Fruit fly (Drosophila melanogaster) whole organism, prepupa: ENCODE measurements around the gene Trs20.

Source experiments
- Blimp-1 ChIP-seq: fragments of 200-800 bp; sonication (Bioruptor generic); optimal IDR thresholded peaks from 3 replicates; lab custom pipeline; 2017; ENCODE audit warnings: missing biosample characterization, missing genetic modification characterization, mild to moderate bottlenecking, moderate library complexity, missing genetic modification reagents
- CG10631 ChIP-seq: fragments of 200-800 bp; sonication (Bioruptor generic); optimal IDR thresholded peaks from 2 replicates; lab custom pipeline; 2016; ENCODE audit warnings: missing biosample characterization, missing genetic modification characterization
- CG10669 ChIP-seq: fragments of 200-800 bp; sonication (Bioruptor generic); optimal IDR thresholded peaks from 3 replicates; lab custom pipeline; 2018; ENCODE audit warnings: missing biosample characterization, mild to moderate bottlenecking, missing genetic modification characterization, moderate library complexity
- CG11294 ChIP-seq: fragments of 200-800 bp; sonication (Bioruptor generic); IDR thresholded peaks from 2 replicates; pipeline ENCODE4 v1.3.6; 2022; ENCODE audit warnings: missing biosample characterization, missing genetic modification characterization
- CG11762 ChIP-seq: fragments of 200-800 bp; sonication (Bioruptor generic); optimal IDR thresholded peaks from 3 replicates; lab custom pipeline; 2016; ENCODE audit warnings: missing biosample characterization, missing genetic modification characterization; ENCODE audit not compliant: insufficient read depth
- CG11902 ChIP-seq: fragments of 200-800 bp; sonication (Bioruptor generic); optimal IDR thresholded peaks from 3 replicates; lab custom pipeline; 2016; ENCODE audit warnings: missing biosample characterization, missing genetic modification characterization
- CG15336 ChIP-seq: fragments of 200-800 bp; sonication (Bioruptor generic); IDR thresholded peaks from 2 replicates; pipeline ENCODE4 v1.3.6; 2022; ENCODE audit warnings: missing biosample characterization, missing genetic modification characterization
- CG1621 ChIP-seq: fragments of 200-800 bp; sonication (Bioruptor generic); optimal IDR thresholded peaks from 3 replicates; lab custom pipeline; 2018; ENCODE audit warnings: missing biosample characterization, mild to moderate bottlenecking, missing genetic modification characterization
- CG16779 ChIP-seq: fragments of 200-800 bp; sonication (Bioruptor generic); optimal IDR thresholded peaks from 3 replicates; lab custom pipeline; 2017; ENCODE audit warnings: missing biosample characterization, mild to moderate bottlenecking, missing genetic modification characterization
- CG3032 ChIP-seq: fragments of 200-800 bp; optimal IDR thresholded peaks from 2 replicates; lab custom pipeline; 2019; ENCODE audit warnings: missing biosample characterization, mild to moderate bottlenecking, missing genetic modification characterization, moderate library complexity
- CG31627 ChIP-seq: fragments of 200-800 bp; sonication (Bioruptor generic); optimal IDR thresholded peaks from 3 replicates; lab custom pipeline; 2016; ENCODE audit warnings: missing biosample characterization, missing genetic modification characterization
- CG32006 ChIP-seq: fragments of 200-800 bp; sonication (Bioruptor generic); optimal IDR thresholded peaks from 3 replicates; lab custom pipeline; 2017; ENCODE audit warnings: missing biosample characterization, mild to moderate bottlenecking, missing genetic modification characterization
- CG34406 ChIP-seq: fragments of 200-800 bp; sonication (Bioruptor generic); optimal IDR thresholded peaks from 3 replicates; lab custom pipeline; 2016; ENCODE audit warnings: missing biosample characterization, missing genetic modification characterization
- CG3919 ChIP-seq: fragments of 200-800 bp; sonication (Bioruptor generic); optimal IDR thresholded peaks from 3 replicates; lab custom pipeline; 2016; ENCODE audit warnings: missing biosample characterization, missing genetic modification characterization
- CG4318 ChIP-seq: fragments of 200-800 bp; sonication (Bioruptor generic); optimal IDR thresholded peaks from 3 replicates; lab custom pipeline; 2017; ENCODE audit warnings: missing biosample characterization, mild to moderate bottlenecking, missing genetic modification characterization
- CG6163 ChIP-seq: fragments of 200-800 bp; sonication (Bioruptor generic); IDR thresholded peaks from 3 replicates; pipeline ENCODE4 v1.3.6; 2022; ENCODE audit warnings: missing biosample characterization, missing genetic modification characterization
- CG6276 ChIP-seq: fragments of 200-800 bp; sonication (Bioruptor generic); optimal IDR thresholded peaks from 2 replicates; lab custom pipeline; 2017; ENCODE audit warnings: missing biosample characterization, mild to moderate bottlenecking, missing genetic modification characterization
- CG6792 ChIP-seq: fragments of 200-800 bp; sonication (Bioruptor generic); optimal IDR thresholded peaks from 3 replicates; lab custom pipeline; 2016; ENCODE audit warnings: missing biosample characterization, missing genetic modification characterization
- CG6808 ChIP-seq: fragments of 200-800 bp; sonication (Bioruptor generic); optimal IDR thresholded peaks from 3 replicates; lab custom pipeline; 2017; ENCODE audit warnings: missing biosample characterization, missing genetic modification characterization, mild to moderate bottlenecking, moderate library complexity, missing genetic modification reagents
- CG6854 ChIP-seq: fragments of 200-800 bp; sonication (Bioruptor generic); optimal IDR thresholded peaks from 2 replicates; lab custom pipeline; 2017; ENCODE audit warnings: missing biosample characterization, mild to moderate bottlenecking, missing genetic modification characterization
- CG8119 ChIP-seq: fragments of 200-800 bp; sonication (Bioruptor generic); IDR thresholded peaks from 3 replicates; pipeline ENCODE4 v1.3.6; 2022; ENCODE audit warnings: missing biosample characterization, missing genetic modification characterization
- CG8319 ChIP-seq: fragments of 200-800 bp; sonication (Bioruptor generic); optimal IDR thresholded peaks from 3 replicates; lab custom pipeline; 2016; ENCODE audit warnings: missing biosample characterization, missing genetic modification characterization
- CG8632 ChIP-seq: fragments of 200-800 bp; sonication (Bioruptor generic); optimal IDR thresholded peaks from 3 replicates; lab custom pipeline; 2016; ENCODE audit warnings: missing biosample characterization, missing genetic modification characterization
- Eip75B ChIP-seq: fragments of 200-800 bp; sonication (Bioruptor generic); optimal IDR thresholded peaks from 3 replicates; lab custom pipeline; 2016; ENCODE audit warnings: missing biosample characterization, missing genetic modification characterization
- Eip93F ChIP-seq: fragments of 200-800 bp; sonication (Bioruptor generic); optimal IDR thresholded peaks from 2 replicates; lab custom pipeline; 2016; ENCODE audit warnings: missing biosample characterization, mild to moderate bottlenecking, missing genetic modification characterization
- Ets96B ChIP-seq: fragments of 200-800 bp; optimal IDR thresholded peaks from 2 replicates; lab custom pipeline; 2019; ENCODE audit warnings: missing biosample characterization, mild to moderate bottlenecking, missing genetic modification characterization, moderate library complexity
- Hr38 ChIP-seq: sonication (Bioruptor generic); optimal IDR thresholded peaks from 2 replicates; lab custom pipeline; 2016; ENCODE audit warnings: missing biosample characterization, missing genetic modification characterization
- Hr39 ChIP-seq: fragments of 200-800 bp; sonication (Bioruptor generic); optimal IDR thresholded peaks from 2 replicates; lab custom pipeline; 2016; ENCODE audit warnings: missing biosample characterization, missing genetic modification characterization
- Hr4 ChIP-seq: fragments of 200-800 bp; sonication (Bioruptor generic); optimal IDR thresholded peaks from 3 replicates; lab custom pipeline; 2016; ENCODE audit warnings: missing biosample characterization, missing genetic modification characterization
- Lpt ChIP-seq: fragments of 200-800 bp; sonication (Bioruptor generic); optimal IDR thresholded peaks from 3 replicates; lab custom pipeline; 2016; ENCODE audit warnings: missing biosample characterization, missing genetic modification characterization
- Met ChIP-seq: fragments of 200-800 bp; sonication (Bioruptor generic); optimal IDR thresholded peaks from 3 replicates; lab custom pipeline; 2016; ENCODE audit warnings: missing biosample characterization, missing genetic modification characterization
- OdsH ChIP-seq: fragments of 200-800 bp; sonication (Bioruptor generic); optimal IDR thresholded peaks from 3 replicates; lab custom pipeline; 2016; ENCODE audit warnings: missing biosample characterization, missing genetic modification characterization
- Smox ChIP-seq: fragments of 200-800 bp; sonication (Bioruptor generic); optimal IDR thresholded peaks from 3 replicates; lab custom pipeline; 2016; ENCODE audit warnings: missing biosample characterization, missing genetic modification characterization
- Sox102F ChIP-seq: fragments of 200-800 bp; sonication (Bioruptor generic); optimal IDR thresholded peaks from 2 replicates; lab custom pipeline; 2016; ENCODE audit warnings: missing biosample characterization, mild to moderate bottlenecking, missing genetic modification characterization
- Sox14 ChIP-seq: fragments of 200-800 bp; sonication (Bioruptor generic); optimal IDR thresholded peaks from 3 replicates; lab custom pipeline; 2016; ENCODE audit warnings: missing biosample characterization, missing genetic modification characterization
- Sox15 ChIP-seq: fragments of 200-800 bp; sonication (Bioruptor generic); optimal IDR thresholded peaks from 3 replicates; lab custom pipeline; 2016; ENCODE audit warnings: missing biosample characterization, missing genetic modification characterization
- achi ChIP-seq: fragments of 200-800 bp; sonication (Bioruptor generic); optimal IDR thresholded peaks from 3 replicates; lab custom pipeline; 2016; ENCODE audit warnings: missing biosample characterization, missing genetic modification characterization
- acj6 ChIP-seq: fragments of 200-800 bp; sonication (Bioruptor generic); optimal IDR thresholded peaks from 3 replicates; lab custom pipeline; 2016; ENCODE audit warnings: missing biosample characterization, missing genetic modification characterization
- cyc ChIP-seq: fragments of 200-800 bp; sonication (Bioruptor generic); optimal IDR thresholded peaks from 3 replicates; lab custom pipeline; 2016; ENCODE audit warnings: missing biosample characterization, missing genetic modification characterization
- dac ChIP-seq: fragments of 200-800 bp; sonication (Bioruptor generic); optimal IDR thresholded peaks from 2 replicates; lab custom pipeline; 2017; ENCODE audit warnings: missing biosample characterization, mild to moderate bottlenecking, missing genetic modification characterization
- dsx ChIP-seq: fragments of 200-800 bp; optimal IDR thresholded peaks from 3 replicates; lab custom pipeline; 2019; ENCODE audit warnings: missing biosample characterization, mild to moderate bottlenecking, missing genetic modification characterization, moderate library complexity; ENCODE audit not compliant: poor library complexity, severe bottlenecking
- eg ChIP-seq: fragments of 200-800 bp; sonication (Bioruptor generic); IDR thresholded peaks from 3 replicates; pipeline ENCODE4 v1.3.6; 2022; ENCODE audit warnings: missing biosample characterization, missing genetic modification characterization
- esn ChIP-seq: fragments of 200-800 bp; sonication (Bioruptor generic); optimal IDR thresholded peaks from 2 replicates; lab custom pipeline; 2016; ENCODE audit warnings: missing biosample characterization, mild to moderate bottlenecking, missing genetic modification characterization, moderate library complexity
- fd59A ChIP-seq: fragments of 200-800 bp; sonication (Bioruptor generic); optimal IDR thresholded peaks from 2 replicates; lab custom pipeline; 2017; ENCODE audit warnings: missing biosample characterization, mild to moderate bottlenecking, missing genetic modification characterization, missing genetic modification reagents
- fd85E ChIP-seq: fragments of 200-800 bp; sonication (Bioruptor generic); optimal IDR thresholded peaks from 3 replicates; lab custom pipeline; 2016; ENCODE audit warnings: missing biosample characterization, missing genetic modification characterization
- fkh ChIP-seq: fragments of 200-800 bp; sonication (Bioruptor generic); optimal IDR thresholded peaks from 3 replicates; lab custom pipeline; 2017; ENCODE audit warnings: missing biosample characterization, mild to moderate bottlenecking, missing genetic modification characterization, moderate library complexity
- lz ChIP-seq: fragments of 200-800 bp; sonication (Bioruptor generic); optimal IDR thresholded peaks from 3 replicates; lab custom pipeline; 2016; ENCODE audit warnings: missing biosample characterization, missing genetic modification characterization
- net ChIP-seq: fragments of 200-800 bp; sonication (Bioruptor generic); optimal IDR thresholded peaks from 3 replicates; lab custom pipeline; 2016; ENCODE audit warnings: missing biosample characterization, missing genetic modification characterization
- pdm3 ChIP-seq: fragments of 200-800 bp; sonication (Bioruptor generic); optimal IDR thresholded peaks from 3 replicates; lab custom pipeline; 2016; ENCODE audit warnings: missing biosample characterization, missing genetic modification characterization
- spab ChIP-seq: fragments of 200-800 bp; sonication (Bioruptor generic); optimal IDR thresholded peaks from 2 replicates; lab custom pipeline; 2017; ENCODE audit warnings: missing biosample characterization, mild to moderate bottlenecking, missing genetic modification characterization, missing genetic modification reagents
- svp ChIP-seq: fragments of 200-800 bp; sonication (Bioruptor generic); peaks from one replicate; lab custom pipeline; 2016; ENCODE audit warnings: missing biosample characterization, missing genetic modification characterization
- topi ChIP-seq: fragments of 200-800 bp; sonication (Bioruptor generic); optimal IDR thresholded peaks from 3 replicates; lab custom pipeline; 2016; ENCODE audit warnings: missing biosample characterization, missing genetic modification characterization

The Trs20 gene

dm6 chr3L:16128973-16129745 is 2.3 kb downstream of the Trs20 start, which contains the start of gene SsRbeta:
SsRbeta (plus strand) TSS chr3L:16129617.
- no peak for TF ChIP-seq Sox102F (GFP tag; lab: Kevin White, UChicago)
- TF ChIP-seq dac (GFP tag; lab: Kevin White, UChicago), result no peak
- no peak for TF ChIP-seq Hr39 (GFP tag; lab: Kevin White, UChicago)
- TF ChIP-seq Sox15, result no peak
- peak; percentile 51 for TF ChIP-seq fkh
- peak; percentile 43 for TF ChIP-seq OdsH (GFP tag; lab: Kevin White, UChicago)
- TF ChIP-seq CG6276 (GFP tag; lab: Kevin White, UChicago), result no peak
- no peak for TF ChIP-seq CG6854 (GFP tag; lab: Kevin White, UChicago)
- TF ChIP-seq CG3032 (tag; lab: Kevin White, UChicago), result peak; percentile 13
- no peak for TF ChIP-seq Hr38 (GFP tag; lab: Kevin White, UChicago)
- TF ChIP-seq topi (GFP tag; lab: Kevin White, UChicago), result no peak
- no peak for TF ChIP-seq Lpt (GFP tag; lab: Kevin White, UChicago)
- peak; percentile 41 for TF ChIP-seq CG15336 (GFP tag; lab: Robert Waterston, UW)
- no peak for TF ChIP-seq pdm3 (GFP tag; lab: Kevin White, UChicago)
- TF ChIP-seq achi (GFP tag; lab: Kevin White, UChicago), result peak; percentile 100
- TF ChIP-seq CG16779, result no peak
- peak; percentile 78 for TF ChIP-seq Eip93F (GFP tag; lab: Kevin White, UChicago)
- TF ChIP-seq CG4318 (GFP tag; lab: Kevin White, UChicago), result no peak
- TF ChIP-seq CG8319 (GFP tag; lab: Kevin White, UChicago), result no peak
- no peak for TF ChIP-seq CG11902 (GFP tag; lab: Kevin White, UChicago)
- no peak for TF ChIP-seq CG8632 (GFP tag; lab: Kevin White, UChicago)
- no peak for TF ChIP-seq CG34406 (GFP tag; lab: Kevin White, UChicago)
- no peak for TF ChIP-seq lz
- no peak for TF ChIP-seq net (GFP tag; lab: Kevin White, UChicago)
- no peak for TF ChIP-seq CG11294 (GFP tag; lab: Robert Waterston, UW)
- no peak for TF ChIP-seq CG10669 (GFP tag; lab: Kevin White, UChicago)
- peak; percentile 26 for TF ChIP-seq Met (GFP tag; lab: Kevin White, UChicago)
- no peak for TF ChIP-seq CG11762 (GFP tag; lab: Kevin White, UChicago)
- no peak for TF ChIP-seq dsx
- TF ChIP-seq CG1621 (tag; lab: Kevin White, UChicago), result no peak
- no peak for TF ChIP-seq spab
- TF ChIP-seq acj6 (GFP tag; lab: Kevin White, UChicago), result peak; percentile 38
- no peak for TF ChIP-seq Ets96B (tag; lab: Kevin White, UChicago)
- TF ChIP-seq fd59A, result no peak
- TF ChIP-seq CG6808 (GFP tag; lab: Kevin White, UChicago), result no peak
- TF ChIP-seq CG6163 (GFP tag; lab: Robert Waterston, UW), result peak; percentile 20
- no peak for TF ChIP-seq CG32006 (GFP tag; lab: Kevin White, UChicago)
- no peak for TF ChIP-seq CG31627 (GFP tag; lab: Kevin White, UChicago)
- TF ChIP-seq CG6792 (GFP tag; lab: Kevin White, UChicago), result no peak
- no peak for TF ChIP-seq Eip75B
- TF ChIP-seq cyc (GFP tag; lab: Kevin White, UChicago), result no peak
- TF ChIP-seq fd85E (GFP tag; lab: Kevin White, UChicago), result no peak
- peak; percentile 19 for TF ChIP-seq CG8119 (GFP tag; lab: Robert Waterston, UW)
- peak; percentile 19 for TF ChIP-seq esn (GFP tag; lab: Kevin White, UChicago)
- no peak for TF ChIP-seq Blimp-1 (GFP tag; lab: Kevin White, UChicago)
- TF ChIP-seq Sox14 (GFP tag; lab: Kevin White, UChicago), result no peak
- TF ChIP-seq Hr4 (GFP tag; lab: Kevin White, UChicago), result no peak
- TF ChIP-seq CG10631 (GFP tag; lab: Kevin White, UChicago), result peak; percentile 18
- TF ChIP-seq CG3919 (GFP tag; lab: Kevin White, UChicago), result no peak
- peak; percentile 63 for TF ChIP-seq eg (GFP tag; lab: Robert Waterston, UW)
- TF ChIP-seq Smox (GFP tag; lab: Kevin White, UChicago), result no peak
- TF ChIP-seq svp, result no peak
